Worm (Caenorhabditis elegans) whole organism, late embryonic: ENCODE results near the gene F54B3.2.

Source experiments
- C38D4.7 ChIP-seq: fragments of 200-800 bp; sonication (Bioruptor generic); optimal IDR thresholded peaks from 2 replicates; lab custom pipeline; 2018; ENCODE audit warnings: mild to moderate bottlenecking, missing genetic modification characterization, moderate library complexity, missing compliant biosample characterization
- K02D7.2 ChIP-seq: sonication (generic microtip); optimal IDR thresholded peaks from 2 replicates; lab custom pipeline; 2017; ENCODE audit warnings: mild to moderate bottlenecking, missing genetic modification characterization, missing compliant biosample characterization
- T23F11.4 ChIP-seq: fragments of 200-800 bp; sonication (Bioruptor generic); optimal IDR thresholded peaks from 2 replicates; lab custom pipeline; 2018; ENCODE audit warnings: mild to moderate bottlenecking, missing genetic modification characterization, missing compliant biosample characterization
- ceh-14 ChIP-seq: sonication (generic microtip); optimal IDR thresholded peaks from 2 replicates; lab custom pipeline; 2016; ENCODE audit warnings: missing genotype, missing genetic modification characterization, missing compliant biosample characterization
- ceh-18 ChIP-seq: sonication (generic microtip); optimal IDR thresholded peaks from 2 replicates; lab custom pipeline; 2016; ENCODE audit warnings: missing genetic modification characterization, missing compliant biosample characterization
- ceh-19 ChIP-seq: fragments of 200-800 bp; sonication (Bioruptor generic); optimal IDR thresholded peaks from 2 replicates; lab custom pipeline; 2018; ENCODE audit warnings: mild to moderate bottlenecking, missing genetic modification characterization, missing compliant biosample characterization
- ceh-2 ChIP-seq: sonication (generic microtip); optimal IDR thresholded peaks from 2 replicates; lab custom pipeline; 2016; ENCODE audit warnings: missing genotype, missing genetic modification characterization, missing compliant biosample characterization
- ceh-22 ChIP-seq: sonication (generic microtip); optimal IDR thresholded peaks from 2 replicates; lab custom pipeline; 2017; ENCODE audit warnings: missing biosample characterization, missing genetic modification characterization
- ceh-31 ChIP-seq: sonication (generic microtip); optimal IDR thresholded peaks from 2 replicates; lab custom pipeline; 2016; ENCODE audit warnings: missing genetic modification characterization, missing compliant biosample characterization
- ceh-45 ChIP-seq: fragments of 200-800 bp; sonication (Bioruptor generic); IDR thresholded peaks from 2 replicates; pipeline ENCODE4 v1.3.6; 2022; ENCODE audit warnings: missing genetic modification reagents, missing genetic modification characterization, missing compliant biosample characterization
- ceh-48 ChIP-seq: sonication (generic microtip); optimal IDR thresholded peaks from 2 replicates; lab custom pipeline; 2016; ENCODE audit warnings: missing genetic modification characterization, inconsistent platforms, missing compliant biosample characterization
- ceh-6 ChIP-seq: fragments of 200-800 bp; sonication (Bioruptor generic); optimal IDR thresholded peaks from 2 replicates; lab custom pipeline; 2018; ENCODE audit warnings: mild to moderate bottlenecking, missing genetic modification characterization, missing compliant biosample characterization
- che-1 ChIP-seq: sonication (generic microtip); optimal IDR thresholded peaks from 2 replicates; lab custom pipeline; 2016; ENCODE audit warnings: mild to moderate bottlenecking, missing genetic modification characterization, missing compliant biosample characterization
- ets-4 ChIP-seq: sonication (generic microtip); optimal IDR thresholded peaks from 2 replicates; lab custom pipeline; 2016; ENCODE audit warnings: missing genetic modification characterization, missing compliant biosample characterization
- fax-1 ChIP-seq: sonication (generic microtip); optimal IDR thresholded peaks from 2 replicates; lab custom pipeline; 2016; ENCODE audit warnings: missing genotype, missing genetic modification characterization, missing compliant biosample characterization
- gmeb-2 ChIP-seq: sonication (generic microtip); optimal IDR thresholded peaks from 2 replicates; lab custom pipeline; 2016; ENCODE audit warnings: missing genetic modification characterization, inconsistent platforms, missing compliant biosample characterization
- hlh-30 ChIP-seq: sonication (generic microtip); optimal IDR thresholded peaks from 2 replicates; lab custom pipeline; 2017; ENCODE audit warnings: antibody characterized with exemption, missing genetic modification characterization, missing compliant biosample characterization; ENCODE audit not compliant: insufficient read depth
- lim-6 ChIP-seq: sonication (generic microtip); optimal IDR thresholded peaks from 2 replicates; lab custom pipeline; 2016; ENCODE audit warnings: missing genetic modification characterization, missing compliant biosample characterization
- lin-11 ChIP-seq: fragments of 200-800 bp; sonication (Bioruptor generic); optimal IDR thresholded peaks from 2 replicates; lab custom pipeline; 2018; ENCODE audit warnings: mild to moderate bottlenecking, missing genetic modification characterization, missing compliant biosample characterization
- mec-3 ChIP-seq: sonication (generic microtip); optimal IDR thresholded peaks from 2 replicates; lab custom pipeline; 2016; ENCODE audit warnings: borderline replicate concordance, missing genetic modification characterization, missing compliant biosample characterization
- nfya-1 ChIP-seq: sonication (generic microtip); optimal IDR thresholded peaks from 2 replicates; lab custom pipeline; 2017; ENCODE audit warnings: missing genetic modification characterization, mild to moderate bottlenecking, missing compliant biosample characterization, antibody characterized with exemption, moderate library complexity
- nhr-11 ChIP-seq: fragments of 150-350 bp; optimal IDR thresholded peaks from 2 replicates; lab custom pipeline; 2014; ENCODE audit warnings: missing biosample characterization, missing genetic modification characterization
- pag-3 ChIP-seq: sonication (generic microtip); optimal IDR thresholded peaks from 2 replicates; lab custom pipeline; 2016; ENCODE audit warnings: missing compliant biosample characterization, missing genetic modification characterization, borderline replicate concordance
- pat-9 ChIP-seq: fragments of 200-800 bp; sonication (Bioruptor generic); optimal IDR thresholded peaks from 2 replicates; lab custom pipeline; 2018; ENCODE audit warnings: mild to moderate bottlenecking, missing genetic modification characterization, moderate library complexity, missing compliant biosample characterization
- pax-1 ChIP-seq: fragments of 150-350 bp; optimal IDR thresholded peaks from 2 replicates; lab custom pipeline; 2014; ENCODE audit warnings: missing biosample characterization, missing genetic modification characterization
- pqm-1 ChIP-seq: sonication (generic microtip); optimal IDR thresholded peaks from 2 replicates; lab custom pipeline; 2016; ENCODE audit warnings: missing genetic modification characterization, missing compliant biosample characterization
- rnt-1 ChIP-seq: sonication (generic microtip); optimal IDR thresholded peaks from 2 replicates; lab custom pipeline; 2016; ENCODE audit warnings: missing genetic modification characterization, missing compliant biosample characterization
- sox-2 ChIP-seq: fragments of 200-800 bp; sonication (Bioruptor generic); IDR thresholded peaks from 2 replicates; pipeline ENCODE4 v1.3.6; 2022; ENCODE audit warnings: missing genetic modification reagents, missing genetic modification characterization, missing compliant biosample characterization
- syd-9 ChIP-seq: sonication (generic microtip); optimal IDR thresholded peaks from 2 replicates; lab custom pipeline; 2016; ENCODE audit warnings: mild to moderate bottlenecking, missing genetic modification characterization, moderate library complexity, missing compliant biosample characterization
- tbx-7 ChIP-seq: sonication (generic microtip); optimal IDR thresholded peaks from 2 replicates; lab custom pipeline; 2016; ENCODE audit warnings: missing genotype, missing genetic modification characterization, missing compliant biosample characterization
- ttx-3 ChIP-seq: sonication (generic microtip); optimal IDR thresholded peaks from 2 replicates; lab custom pipeline; 2016; ENCODE audit warnings: missing genetic modification reagents, missing genetic modification characterization, missing compliant biosample characterization
- unc-3 ChIP-seq, 2 experiments: fragments of 200-800 bp in 1 of 2; sonication (Bioruptor generic) in 1 of 2; sonication (generic microtip) in 1 of 2; conservative IDR thresholded peaks in 1 of 2; optimal IDR thresholded peaks in 1 of 2; 2 replicates each; pipeline versions ENCODE4 v1.3.6 to Lab custom; 2016 to 2022; ENCODE audit warnings: missing compliant biosample characterization in 2 of 2, missing genetic modification characterization in 2 of 2, missing genetic modification reagents in 1 of 2
- unc-42 ChIP-seq: sonication (generic microtip); optimal IDR thresholded peaks from 2 replicates; lab custom pipeline; 2016; ENCODE audit warnings: missing genotype, missing genetic modification characterization, missing compliant biosample characterization
- unc-86 ChIP-seq: sonication (generic microtip); optimal IDR thresholded peaks from 2 replicates; lab custom pipeline; 2016; ENCODE audit warnings: missing genetic modification characterization, missing compliant biosample characterization
- ztf-16 ChIP-seq: sonication (generic microtip); optimal IDR thresholded peaks from 2 replicates; lab custom pipeline; 2017; ENCODE audit warnings: missing genetic modification characterization, missing compliant biosample characterization

The F54B3.2 gene

DNA sequence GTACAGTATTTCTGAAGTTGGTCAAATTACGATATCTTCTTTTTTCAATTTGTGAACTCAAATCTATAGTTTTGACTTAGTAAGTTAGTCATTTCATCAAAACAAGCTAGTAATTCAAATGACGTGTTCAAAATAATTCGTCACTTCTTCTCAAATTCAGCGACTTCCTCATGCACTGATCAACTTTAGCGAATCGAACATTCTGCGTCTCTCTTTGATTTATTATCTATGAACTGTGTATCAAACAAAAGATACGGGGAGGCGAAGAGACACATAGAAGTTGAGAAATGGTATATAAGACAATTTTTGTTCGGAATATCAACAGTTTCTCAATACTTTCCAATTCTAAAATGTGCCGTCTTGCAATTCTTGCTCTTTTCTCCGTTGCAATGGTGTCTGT is 42.0 kb upstream of the F54B3.2 start, which contains the start of gene srlf-34:
Gene srlf-34 (plus strand): TSS at position 321 of the 400 bp plus-strand sequence.
- no peak for TF ChIP-seq syd-9
- TF ChIP-seq ceh-19 (GFP tag; lab: Kevin White, UChicago), result no peak
- no peak for TF ChIP-seq mec-3 (tag; lab: Kevin White, UChicago)
- no peak for TF ChIP-seq sox-2

- TF ChIP-seq fax-1 (tag; lab: Kevin White, UChicago) (no peak), che-1 (tag; lab: Kevin White, UChicago) (no peak)
Measured at ce11 chrII:10309337-10309736, 39.4 kb upstream of the F54B3.2 start, which contains the start of gene ZK970.8. TSS of gene ZK970.8 (plus strand) at chrII:10309637.

DNA sequence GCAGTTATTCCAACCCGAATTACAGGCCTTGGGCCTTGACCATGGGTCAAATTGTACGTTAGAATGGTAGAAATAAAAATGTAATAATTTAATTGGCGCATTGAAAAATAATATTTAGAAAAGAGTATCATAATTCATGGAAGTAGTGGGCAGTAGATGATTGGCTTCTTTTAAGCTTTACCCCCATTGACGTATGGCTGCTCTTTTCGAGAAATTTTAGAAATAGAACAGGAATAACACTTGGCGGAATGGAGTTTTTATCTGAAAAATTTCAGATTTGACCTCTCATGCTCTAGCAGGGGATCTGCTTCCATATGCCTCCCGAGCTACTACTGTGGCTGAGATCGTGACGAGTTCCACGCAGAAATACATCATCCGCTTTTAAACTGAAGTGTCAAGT is 38.8 kb upstream of the F54B3.2 start, which contains the start of gene gcy-4:
Gene gcy-4 (minus strand): TSS at position 101 of the 400 bp plus-strand sequence.
- TF ChIP-seq tbx-7 (tag; lab: Kevin White, UChicago) (no peak), ets-4 (tag; lab: Kevin White, UChicago) (no peak)

- 0 out of 2 replicates have a peak, but pooled peaks have one; percentile 8 for TF ChIP-seq ceh-45 (GFP tag; lab: Robert Waterston, UW)
- TF ChIP-seq gmeb-2 (tag; lab: Kevin White, UChicago), result peak; percentile 5
Measured at ce11 chrII:10304736-10305135, 34.8 kb upstream of the F54B3.2 start.

- TF ChIP-seq ceh-2 (peak; percentile 17), unc-3 (GFP tag; conservative IDR thresholded peaks at IDR 0.05; lab: Robert Waterston, UW) (no peak), unc-3 (tag; optimal IDR thresholded peaks at IDR 0.05; lab: Kevin White, UChicago) (no peak), ceh-31 (peak; percentile 51), nhr-11 (tag; lab: Kevin White, UChicago) (no peak), fax-1 (tag; lab: Kevin White, UChicago) (peak; percentile 5), ceh-14 (tag; lab: Kevin White, UChicago) (peak; percentile 51), ttx-3 (tag; lab: Kevin White, UChicago) (no peak), unc-42 (tag; lab: Kevin White, UChicago) (peak; percentile 78), nfya-1 (tag; lab: Kevin White, UChicago) (peak; percentile 51), ztf-16 (tag; lab: Kevin White, UChicago) (peak; percentile 7), ceh-22 (no peak), ceh-45 (GFP tag; lab: Robert Waterston, UW) (no peak), pax-1 (tag; lab: Kevin White, UChicago) (peak; percentile 12), gmeb-2 (tag; lab: Kevin White, UChicago) (peak; percentile 25), ceh-48 (tag; lab: Kevin White, UChicago) (peak; percentile 31), lin-11 (peak; percentile 22), pag-3 (no peak), K02D7.2 (tag; lab: Kevin White, UChicago) (no peak), unc-86 (tag; lab: Kevin White, UChicago) (peak; percentile 2), hlh-30 (tag; lab: Kevin White, UChicago) (no peak)
Measured at ce11 chrII:10303663-10304115, 33.7 kb upstream of the F54B3.2 start, which contains the start of gene vha-9. TSS of gene vha-9 (minus strand) at chrII:10303713.

DNA sequence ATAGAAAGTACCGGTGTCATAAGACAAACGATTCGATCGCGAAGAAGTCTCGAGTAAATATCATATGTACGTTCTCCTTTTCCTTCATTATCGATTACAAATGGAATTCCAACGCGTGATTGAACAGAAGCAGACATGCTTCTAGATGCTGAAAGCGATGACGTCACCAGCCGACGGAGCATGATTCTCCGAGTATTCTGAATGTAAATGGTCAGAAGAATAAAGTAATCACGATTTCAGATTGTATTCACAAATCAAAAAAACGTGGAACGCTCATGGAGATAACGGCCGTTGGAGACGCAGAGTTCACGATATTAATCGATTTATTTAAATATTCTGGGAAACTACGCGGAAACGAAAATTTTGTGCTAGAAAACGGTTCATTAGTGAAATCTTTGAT is 32.7 kb upstream of the F54B3.2 start, which contains the start of gene clpp-1:
Gene clpp-1 (minus strand): TSS at position 197 of the 400 bp plus-strand sequence.
- TF ChIP-seq T23F11.4 (GFP tag; lab: Kevin White, UChicago) (no peak), pqm-1 (tag; lab: Kevin White, UChicago) (no peak), ceh-6 (no peak), rnt-1 (tag; lab: Kevin White, UChicago) (no peak), lim-6 (tag; lab: Kevin White, UChicago) (no peak), hlh-30 (tag; lab: Kevin White, UChicago) (no peak), ceh-18 (tag; lab: Kevin White, UChicago) (no peak), ttx-3 (tag; lab: Kevin White, UChicago) (no peak), pat-9 (tag; lab: Kevin White, UChicago) (no peak), C38D4.7 (GFP tag; lab: Kevin White, UChicago) (no peak), ceh-2 (no peak)
